Worm (Caenorhabditis elegans) whole organism, L4 larva: ENCODE results near the gene nhr-143.

ENCODE experiments used
- F10B5.3 ChIP-seq: sonication (generic microtip); optimal IDR thresholded peaks from 2 replicates; lab custom pipeline; 2016; ENCODE audit warnings: mild to moderate bottlenecking, missing genetic modification characterization, missing compliant biosample characterization
- F26F4.8 ChIP-seq: fragments of 200-800 bp; sonication (Bioruptor generic); conservative IDR thresholded peaks from 2 replicates; pipeline ENCODE4 v1.3.6; 2022; ENCODE audit warnings: missing genetic modification characterization, missing compliant biosample characterization
- F37D6.2 ChIP-seq: sonication (generic microtip); optimal IDR thresholded peaks from 2 replicates; lab custom pipeline; 2016; ENCODE audit warnings: mild to moderate bottlenecking, missing genetic modification characterization, missing compliant biosample characterization
- F44E2.7 ChIP-seq: fragments of 200-800 bp; sonication (Bioruptor generic); IDR thresholded peaks from 2 replicates; pipeline ENCODE4 v2.1.2; 2022; ENCODE audit warnings: missing genetic modification characterization, missing compliant biosample characterization
- F49E8.2 ChIP-seq: sonication (generic microtip); optimal IDR thresholded peaks from 2 replicates; lab custom pipeline; 2016; ENCODE audit warnings: missing compliant biosample characterization, mild to moderate bottlenecking, missing genetic modification characterization, borderline replicate concordance
- R02D3.7 ChIP-seq: fragments of 150-350 bp; sonication (generic microtip); optimal IDR thresholded peaks from 3 replicates; lab custom pipeline; 2014; ENCODE audit warnings: missing biosample characterization, missing genetic modification characterization
- T20F7.1 ChIP-seq: fragments of 200-800 bp; sonication (Bioruptor generic); optimal IDR thresholded peaks from 2 replicates; lab custom pipeline; 2018; ENCODE audit warnings: mild to moderate bottlenecking, missing genetic modification characterization, missing compliant biosample characterization
- Y5F2A.4 ChIP-seq: fragments of 200-800 bp; sonication (Bioruptor generic); optimal IDR thresholded peaks from 2 replicates; lab custom pipeline; 2018; ENCODE audit warnings: mild to moderate bottlenecking, missing genetic modification characterization, missing compliant biosample characterization
- Y75B8A.6 ChIP-seq: fragments of 200-800 bp; sonication (Bioruptor generic); IDR thresholded peaks from 2 replicates; pipeline ENCODE4 v1.3.6; 2022; ENCODE audit warnings: missing genetic modification reagents, missing genetic modification characterization, missing compliant biosample characterization
- ceh-28 ChIP-seq: fragments of 150-350 bp; optimal IDR thresholded peaks from 2 replicates; lab custom pipeline; 2014; ENCODE audit warnings: missing biosample characterization, missing genetic modification reagents, missing genetic modification characterization
- ceh-62 ChIP-seq: sonication (generic microtip); optimal IDR thresholded peaks from 2 replicates; lab custom pipeline; 2017; ENCODE audit warnings: missing biosample characterization, missing genetic modification characterization
- cey-2 ChIP-seq: sonication (generic microtip); optimal IDR thresholded peaks from 3 replicates; lab custom pipeline; 2017; ENCODE audit warnings: missing genetic modification characterization, mild to moderate bottlenecking, missing compliant biosample characterization, antibody characterized with exemption, borderline replicate concordance; ENCODE audit not compliant: insufficient read depth
- ctbp-1 ChIP-seq: fragments of 200-800 bp; sonication (Bioruptor generic); IDR thresholded peaks from 2 replicates; pipeline ENCODE4 v1.3.6; 2022; ENCODE audit warnings: missing genetic modification reagents, missing genetic modification characterization, missing compliant biosample characterization
- daf-12 ChIP-seq: fragments of 150-350 bp; optimal IDR thresholded peaks from 2 replicates; lab custom pipeline; 2014; ENCODE audit warnings: missing biosample characterization, missing genetic modification reagents, missing genetic modification characterization
- dmd-8 ChIP-seq: fragments of 200-800 bp; sonication (Bioruptor generic); IDR thresholded peaks from 2 replicates; pipeline ENCODE4 v1.3.6; 2022; ENCODE audit warnings: missing genetic modification characterization, missing compliant biosample characterization
- dmd-9 ChIP-seq: fragments of 200-800 bp; sonication (Bioruptor generic); IDR thresholded peaks from 2 replicates; pipeline ENCODE4 v1.3.6; 2022; ENCODE audit warnings: missing genetic modification reagents, missing genetic modification characterization, missing compliant biosample characterization
- egl-27 ChIP-seq: sonication (generic microtip); optimal IDR thresholded peaks from 3 replicates; lab custom pipeline; 2017; ENCODE audit warnings: missing biosample characterization, missing genetic modification reagents, missing genetic modification characterization
- fkh-10 ChIP-seq: fragments of 150-350 bp; optimal IDR thresholded peaks from 2 replicates; lab custom pipeline; 2014; ENCODE audit warnings: missing biosample characterization, missing genetic modification reagents, missing genetic modification characterization
- fos-1 ChIP-seq: fragments of 150-350 bp; optimal IDR thresholded peaks from 2 replicates; lab custom pipeline; 2014; ENCODE audit warnings: missing biosample characterization, missing genetic modification characterization
- gei-8 ChIP-seq: fragments of 200-800 bp; sonication (Bioruptor generic); optimal IDR thresholded peaks from 2 replicates; lab custom pipeline; 2018; ENCODE audit warnings: mild to moderate bottlenecking, missing genetic modification characterization, missing compliant biosample characterization
- hlh-11 ChIP-seq: fragments of 200-800 bp; sonication (Bioruptor generic); optimal IDR thresholded peaks from 2 replicates; lab custom pipeline; 2018; ENCODE audit warnings: mild to moderate bottlenecking, missing genetic modification characterization, missing compliant biosample characterization
- hmg-1.1 ChIP-seq: fragments of 200-800 bp; sonication (Bioruptor generic); IDR thresholded peaks from 2 replicates; pipeline ENCODE4 v1.3.6; 2022; ENCODE audit warnings: missing genetic modification reagents, missing genetic modification characterization, missing compliant biosample characterization
- lin-13 ChIP-seq: fragments of 150-350 bp; optimal IDR thresholded peaks from 2 replicates; lab custom pipeline; 2014; ENCODE audit warnings: missing biosample characterization, missing genetic modification reagents, missing genetic modification characterization
- lin-38 ChIP-seq: fragments of 200-800 bp; sonication (Bioruptor generic); IDR thresholded peaks from 2 replicates; pipeline ENCODE4 v1.3.6; 2022; ENCODE audit warnings: missing genetic modification reagents, missing genetic modification characterization, missing compliant biosample characterization
- lin-39 ChIP-seq: fragments of 150-350 bp; optimal IDR thresholded peaks from 2 replicates; lab custom pipeline; 2014; ENCODE audit warnings: missing biosample characterization, missing genetic modification reagents, missing genetic modification characterization
- lsy-2 ChIP-seq, 2 experiments: fragments of 150-350 bp in 1 of 2; sonication (generic microtip) in 1 of 2; optimal IDR thresholded peaks; 2 replicates each; lab custom pipeline; 2014 to 2017; ENCODE audit warnings: missing biosample characterization in 2 of 2, missing genetic modification characterization in 2 of 2
- madf-5 ChIP-seq, 2 experiments: fragments of 200-800 bp; sonication (Bioruptor generic); IDR thresholded peaks; 2 replicates each; pipeline ENCODE4 v1.3.6; 2022; ENCODE audit warnings: missing compliant biosample characterization in 2 of 2, missing genetic modification characterization in 2 of 2
- mdl-1 ChIP-seq, 2 experiments: fragments of 150-350 bp in 1 of 2; sonication (generic microtip) in 1 of 2; optimal IDR thresholded peaks; 2 replicates each; lab custom pipeline; 2014 to 2017; ENCODE audit warnings: missing biosample characterization in 2 of 2, missing genetic modification characterization in 2 of 2
- mdt-29 ChIP-seq: fragments of 200-800 bp; sonication (Bioruptor generic); IDR thresholded peaks from 2 replicates; pipeline ENCODE4 v1.3.6; 2022; ENCODE audit warnings: missing genetic modification reagents, missing genetic modification characterization, missing compliant biosample characterization
- mep-1 ChIP-seq: fragments of 150-350 bp; sonication (generic microtip); optimal IDR thresholded peaks from 3 replicates; lab custom pipeline; 2014; ENCODE audit warnings: missing biosample characterization, missing genetic modification characterization
- mes-2 ChIP-seq: sonication (generic microtip); optimal IDR thresholded peaks from 2 replicates; lab custom pipeline; 2016; ENCODE audit warnings: missing genotype, mild to moderate bottlenecking, missing genetic modification characterization, missing compliant biosample characterization; ENCODE audit not compliant: poor library complexity, severe bottlenecking
- mxl-3 ChIP-seq: fragments of 200-800 bp; sonication (Bioruptor generic); optimal IDR thresholded peaks from 2 replicates; lab custom pipeline; 2018; ENCODE audit warnings: mild to moderate bottlenecking, missing genetic modification characterization, missing compliant biosample characterization
- nhr-102 ChIP-seq: sonication (generic microtip); optimal IDR thresholded peaks from 2 replicates; lab custom pipeline; 2016; ENCODE audit warnings: mild to moderate bottlenecking, missing genetic modification characterization, moderate library complexity, missing compliant biosample characterization
- nhr-11 ChIP-seq: fragments of 150-350 bp; optimal IDR thresholded peaks from 2 replicates; lab custom pipeline; 2014; ENCODE audit warnings: missing biosample characterization, missing genetic modification characterization
- nhr-111 ChIP-seq: fragments of 200-800 bp; sonication (Bioruptor generic); optimal IDR thresholded peaks from 2 replicates; lab custom pipeline; 2018; ENCODE audit warnings: mild to moderate bottlenecking, missing genetic modification characterization, missing compliant biosample characterization
- nhr-41 ChIP-seq: fragments of 200-800 bp; sonication (Bioruptor generic); IDR thresholded peaks from 2 replicates; pipeline ENCODE4 v1.3.6; 2022; ENCODE audit warnings: missing genetic modification reagents, missing genetic modification characterization, missing compliant biosample characterization
- nhr-48 ChIP-seq: sonication (generic microtip); optimal IDR thresholded peaks from 2 replicates; lab custom pipeline; 2016; ENCODE audit warnings: mild to moderate bottlenecking, missing genetic modification characterization, missing compliant biosample characterization
- pha-4 ChIP-seq, 2 experiments: fragments of 150-350 bp in 1 of 2; fragments of 200-800 bp in 1 of 2; sonication (Bioruptor generic) in 1 of 2; IDR thresholded peaks in 1 of 2; optimal IDR thresholded peaks in 1 of 2; 2 replicates each; pipeline versions ENCODE4 v1.3.6 to Lab custom; 2014 to 2022; ENCODE audit warnings: missing genetic modification characterization in 2 of 2, missing genetic modification reagents in 2 of 2, missing biosample characterization in 1 of 2, missing compliant biosample characterization in 1 of 2
- pqm-1 ChIP-seq: sonication (generic microtip); optimal IDR thresholded peaks from 2 replicates; lab custom pipeline; 2017; ENCODE audit warnings: missing biosample characterization, missing genetic modification characterization
- set-16 ChIP-seq: fragments of 200-800 bp; sonication (Bioruptor generic); IDR thresholded peaks from 2 replicates; pipeline ENCODE4 v1.3.6; 2022; ENCODE audit warnings: missing genetic modification reagents, missing genetic modification characterization, missing compliant biosample characterization
- snpc-1.2 ChIP-seq: fragments of 200-800 bp; sonication (Bioruptor generic); IDR thresholded peaks from 2 replicates; pipeline ENCODE4 v1.3.6; 2022; ENCODE audit warnings: missing genetic modification reagents, missing genetic modification characterization, missing compliant biosample characterization
- spr-1 ChIP-seq: sonication (generic microtip); optimal IDR thresholded peaks from 2 replicates; lab custom pipeline; 2016; ENCODE audit warnings: mild to moderate bottlenecking, missing genetic modification characterization, missing compliant biosample characterization
- spr-3 ChIP-seq: fragments of 200-800 bp; sonication (Bioruptor generic); optimal IDR thresholded peaks from 2 replicates; lab custom pipeline; 2018; ENCODE audit warnings: mild to moderate bottlenecking, missing genetic modification characterization, missing compliant biosample characterization
- tag-97 ChIP-seq: fragments of 200-800 bp; sonication (Bioruptor generic); IDR thresholded peaks from 2 replicates; pipeline ENCODE4 v1.3.6; 2022; ENCODE audit warnings: missing genetic modification characterization, missing compliant biosample characterization
- unc-130 ChIP-seq: sonication (generic microtip); optimal IDR thresholded peaks from 2 replicates; lab custom pipeline; 2016; ENCODE audit warnings: missing genetic modification reagents, missing genetic modification characterization, missing compliant biosample characterization
- unc-39 ChIP-seq: sonication (generic microtip); optimal IDR thresholded peaks from 2 replicates; lab custom pipeline; 2017; ENCODE audit warnings: missing biosample characterization, missing genetic modification characterization
- unc-62 ChIP-seq, 3 experiments: fragments of 150-350 bp in 1 of 3; sonication (generic microtip); optimal IDR thresholded peaks in 2 of 3; peaks in 1 of 3; 1 replicate in 1 of 3; 2 replicates in 2 of 3; lab custom pipeline; 2014 to 2017; ENCODE audit warnings: missing biosample characterization in 3 of 3, missing genetic modification characterization in 3 of 3, missing genetic modification reagents in 3 of 3, missing genotype in 1 of 3
- zag-1 ChIP-seq: fragments of 150-350 bp; optimal IDR thresholded peaks from 2 replicates; lab custom pipeline; 2014; ENCODE audit warnings: missing biosample characterization, missing genetic modification characterization
- zfp-2 ChIP-seq: sonication (generic microtip); optimal IDR thresholded peaks from 2 replicates; lab custom pipeline; 2016; ENCODE audit warnings: mild to moderate bottlenecking, missing genetic modification characterization, missing compliant biosample characterization
- zfp-3 ChIP-seq: fragments of 200-800 bp; sonication (Bioruptor generic); conservative IDR thresholded peaks from 2 replicates; pipeline ENCODE4 v1.3.6; 2022; ENCODE audit warnings: missing genetic modification reagents, missing genetic modification characterization, missing compliant biosample characterization

The nhr-143 gene

DNA sequence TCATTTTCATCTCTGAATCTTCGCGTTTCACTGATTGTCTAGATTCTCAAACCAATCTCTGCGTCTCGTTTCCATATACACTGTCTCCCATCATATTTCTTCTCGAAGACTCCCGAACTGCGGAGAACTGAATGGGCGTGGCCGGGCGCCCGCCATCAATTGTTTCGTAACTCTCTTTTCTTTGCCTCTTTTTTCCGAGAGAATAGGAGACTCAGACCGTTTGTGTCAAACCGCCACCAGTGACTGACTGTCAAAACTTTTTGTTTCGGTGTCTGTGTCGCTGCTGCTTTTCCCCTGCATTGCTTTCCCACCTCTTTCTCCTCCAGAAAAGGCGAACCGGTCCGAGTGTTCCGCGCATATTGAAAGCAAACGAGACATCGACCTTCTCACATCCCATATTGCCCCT, 38.6 kb downstream of the nhr-143 start, which contains the start of gene unc-23 (continued):
- TF ChIP-seq nhr-41 (GFP tag; lab: Robert Waterston, UW) (no peak), ceh-28 (tag; lab: Kevin White, UChicago) (no peak), nhr-102 (peak; percentile 83), F49E8.2 (tag; lab: Kevin White, UChicago) (no peak), F44E2.7 (GFP tag; lab: Robert Waterston, UW) (no peak), mdl-1 (tag; optimal IDR thresholded peaks at IDR 0.05; lab: Kevin White, UChicago) (peak in 1 of 2 experiments; percentile 80), mxl-3 (peak; percentile 54), unc-62 (GFP tag; optimal IDR thresholded peaks at IDR 0.05 in 1 of 2; lab: Kevin White, UChicago) (peak in 1 of 2 experiments; percentile 98), unc-62 (tag; optimal IDR thresholded peaks at IDR 0.05; lab: Kevin White, UChicago) (no peak), F37D6.2 (tag; lab: Kevin White, UChicago) (no peak), tag-97 (GFP tag; lab: Robert Waterston, UW) (no peak), mdt-29 (GFP tag; lab: Robert Waterston, UW) (peak; percentile 99), ctbp-1 (GFP tag; lab: Robert Waterston, UW) (peak; percentile 69), zag-1 (tag; lab: Kevin White, UChicago) (no peak), nhr-111 (no peak), snpc-1.2 (GFP tag; lab: Robert Waterston, UW) (no peak), spr-1 (tag; lab: Kevin White, UChicago) (peak; percentile 76), mep-1 (tag; lab: Kevin White, UChicago) (peak; percentile 84), nhr-48 (peak; percentile 91), unc-39 (tag; lab: Kevin White, UChicago) (no peak), lsy-2 (tag; optimal IDR thresholded peaks at IDR 0.05; lab: Kevin White, UChicago) (peak in 1 of 2 experiments; percentile 71), dmd-9 (GFP tag; lab: Robert Waterston, UW) (0 out of 2 replicates have a peak, but pooled peaks have one; percentile 15), F10B5.3 (tag; lab: Kevin White, UChicago) (no peak), ceh-62 (no peak), zfp-2 (no peak), lin-38 (GFP tag; lab: Robert Waterston, UW) (peak; percentile 54), madf-5 (GFP tag; IDR thresholded peaks at IDR 0.05; lab: Robert Waterston, UW) (0 out of 4 replicates have a peak, but pooled peaks of 1 of the 2 experiments have one; percentile 65), hmg-1.1 (GFP tag; lab: Robert Waterston, UW) (peak; percentile 74), dmd-8 (no peak), unc-130 (GFP tag; lab: Kevin White, UChicago) (no peak), nhr-11 (tag; lab: Kevin White, UChicago) (peak; percentile 88), lin-13 (GFP tag; lab: Kevin White, UChicago) (no peak), Y5F2A.4 (GFP tag; lab: Kevin White, UChicago) (no peak), daf-12 (tag; lab: Kevin White, UChicago) (no peak), pqm-1 (tag; lab: Kevin White, UChicago) (no peak), R02D3.7 (tag; lab: Kevin White, UChicago) (no peak), zfp-3 (peak; percentile 93), Y75B8A.6 (GFP tag; lab: Robert Waterston, UW) (no peak; the same call in 1 of the 2 replicates), spr-3 (GFP tag; lab: Kevin White, UChicago) (peak; percentile 76), mes-2 (tag; lab: Kevin White, UChicago) (peak; percentile 54), hlh-11 (tag; lab: Kevin White, UChicago) (peak; percentile 97), F26F4.8 (GFP tag; lab: Robert Waterston, UW) (no peak), set-16 (GFP tag; lab: Robert Waterston, UW) (peak; percentile 77; the same call in 1 of the 2 replicates), fkh-10 (GFP tag; lab: Kevin White, UChicago) (no peak), cey-2 (tag; lab: Kevin White, UChicago) (peak; percentile 77), T20F7.1 (GFP tag; lab: Kevin White, UChicago) (peak; percentile 45), egl-27 (no peak), gei-8 (GFP tag; lab: Kevin White, UChicago) (peak; percentile 50), lin-39 (tag; lab: Kevin White, UChicago) (no peak), fos-1 (tag; lab: Kevin White, UChicago) (no peak), pha-4 (GFP tag; IDR thresholded peaks at IDR 0.05; lab: Robert Waterston, UW) (peak; percentile 91), pha-4 (tag; optimal IDR thresholded peaks at IDR 0.05; lab: Kevin White, UChicago) (no peak)
